Worm (Caenorhabditis elegans): ENCODE measurements around the gene F22F7.2.

DNA sequence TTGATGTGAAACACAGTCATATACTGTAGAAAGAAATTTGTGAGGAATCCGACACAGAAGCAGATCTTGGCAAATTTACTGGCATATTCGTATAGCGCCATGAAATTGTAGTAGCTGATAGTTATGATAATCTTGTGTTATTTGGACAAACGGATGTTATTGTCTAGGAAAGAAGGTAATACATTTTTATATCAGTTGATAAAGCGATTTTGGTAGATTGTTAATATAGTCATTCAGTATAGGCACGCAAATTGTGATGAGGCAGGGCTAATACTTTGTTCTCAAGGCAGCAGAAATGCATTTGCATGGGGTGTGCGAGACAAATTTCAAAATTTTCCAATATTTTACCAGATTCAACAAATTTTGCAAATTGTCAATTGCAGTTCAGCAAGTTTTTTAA, 23.5 kb downstream of the F22F7.2 start, which contains the start of gene str-52:
- TF ChIP-seq F39B2.1 (GFP tag; IDR thresholded peaks at IDR 0.05), result no peak
- no peak for TF ChIP-seq let-526 (GFP tag; IDR thresholded peaks at IDR 0.05)
- no peak for TF ChIP-seq hsf-1 (GFP tag; IDR thresholded peaks at IDR 0.05)
- TF ChIP-seq snpc-4 (GFP tag; optimal IDR thresholded peaks at IDR 0.05), result no peak
- TF ChIP-seq snpc-4 (tag; optimal IDR thresholded peaks at IDR 0.05), result no peak
- no peak for TF ChIP-seq ztf-26 (tag; optimal IDR thresholded peaks at IDR 0.05)
- TF ChIP-seq ama-1 (optimal IDR thresholded peaks at IDR 0.05), result no peak
- no peak for TF ChIP-seq ama-1 (GFP tag; optimal IDR thresholded peaks at IDR 0.05)
- no peak for TF ChIP-seq unc-62 (GFP tag; optimal IDR thresholded peaks at IDR 0.05)

Measured in whole organism, young adult.